Worm (Caenorhabditis elegans): ENCODE measurements around the gene Y38H6A.5.
A peak's percentile ranks its signal among the peaks of the same experiment; 100 is the strongest.

- TF ChIP-seq ref-1 (GFP tag; conservative IDR thresholded peaks at IDR 0.05) (no peak), flt-1 (GFP tag; IDR thresholded peaks at IDR 0.05) (no peak), ztf-29 (GFP tag; IDR thresholded peaks at IDR 0.05) (no peak), med-1 (GFP tag; optimal IDR thresholded peaks at IDR 0.05; ENCODE audit: insufficient read depth) (no peak), T22C8.4 (GFP tag; IDR thresholded peaks at IDR 0.05) (peak; percentile 20; the same call in 1 of the 2 replicates), tab-1 (GFP tag; IDR thresholded peaks at IDR 0.05) (no peak)
These were observed 17.7 kb downstream of the Y38H6A.5 start, which contains the start of gene Y113G7C.1 for ce11 chrV:20317442-20317841.

Data from whole organism, midembryonic.